Fruit fly (Drosophila melanogaster): ENCODE measurements around the gene smal.

DNA sequence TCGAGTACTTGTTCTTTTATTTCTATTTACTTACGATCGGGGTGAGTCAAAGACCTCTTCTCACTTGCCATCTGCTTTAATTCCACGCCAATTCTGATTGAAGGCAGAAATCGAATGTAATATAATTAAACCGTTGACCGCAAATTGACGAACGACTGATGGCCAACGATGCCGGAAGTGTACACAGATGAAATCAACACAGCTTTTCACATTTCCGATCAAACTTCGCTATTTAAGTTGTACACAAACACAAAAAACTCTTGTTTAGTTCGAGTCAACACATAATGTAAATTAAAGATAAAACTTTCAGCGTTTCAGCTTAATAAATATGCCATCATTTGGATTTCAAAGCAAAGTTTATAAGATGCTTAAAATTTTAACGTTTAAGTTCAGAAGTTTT lies 32.6 kb downstream of the smal start:
- TF ChIP-seq h (optimal IDR thresholded peaks at IDR 0.05) (no peak), Myc (optimal IDR thresholded peaks at IDR 0.05) (no peak), insv (optimal IDR thresholded peaks at IDR 0.05) (no peak), Sin3A (optimal IDR thresholded peaks at IDR 0.05) (no peak), ttk (optimal IDR thresholded peaks at IDR 0.05) (no peak)

Measured in Kc167 (cell line).